Worm (Caenorhabditis elegans): ENCODE results near the gene M151.10.

The M151.10 gene

DNA sequence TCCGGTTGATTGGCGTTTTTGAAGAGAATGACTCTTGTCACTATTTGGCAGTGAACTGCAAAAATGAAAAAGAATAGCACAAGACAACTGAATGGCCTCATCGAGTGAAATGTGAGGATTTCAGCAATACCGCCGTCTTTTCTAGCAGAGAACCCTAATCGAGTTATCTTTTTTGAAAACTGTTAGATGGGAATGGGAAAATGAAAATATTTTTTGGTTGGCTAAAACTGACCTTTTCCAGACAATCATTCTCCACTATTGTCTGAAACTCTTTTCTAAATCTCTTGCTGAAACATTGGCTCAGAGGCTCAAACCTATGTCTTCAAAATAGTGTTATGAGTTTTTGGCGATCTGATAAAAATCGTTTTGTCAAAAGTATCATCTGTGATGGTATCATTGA is at the start of gene M151.10:
M151.10 (minus strand) TSS at position 101 of the 400 bp plus-strand sequence.
- TF ChIP-seq ceh-36 (tag; optimal IDR thresholded peaks at IDR 0.05): no peak
- no peak for TF ChIP-seq B0310.2 (tag; optimal IDR thresholded peaks at IDR 0.05)
- TF ChIP-seq ama-1 (optimal IDR thresholded peaks at IDR 0.05): no peak
- TF ChIP-seq ceh-13 (GFP tag; optimal IDR thresholded peaks at IDR 0.05): no peak
- no peak for TF ChIP-seq hnd-1 (tag; optimal IDR thresholded peaks at IDR 0.05)
- no peak for TF ChIP-seq tra-4 (tag; optimal IDR thresholded peaks at IDR 0.05)
- no peak for TF ChIP-seq pes-1 (GFP tag; IDR thresholded peaks at IDR 0.05)
- TF ChIP-seq sea-1 (GFP tag; conservative IDR thresholded peaks at IDR 0.05): no peak
- TF ChIP-seq flt-1 (GFP tag; IDR thresholded peaks at IDR 0.05): no peak

DNA sequence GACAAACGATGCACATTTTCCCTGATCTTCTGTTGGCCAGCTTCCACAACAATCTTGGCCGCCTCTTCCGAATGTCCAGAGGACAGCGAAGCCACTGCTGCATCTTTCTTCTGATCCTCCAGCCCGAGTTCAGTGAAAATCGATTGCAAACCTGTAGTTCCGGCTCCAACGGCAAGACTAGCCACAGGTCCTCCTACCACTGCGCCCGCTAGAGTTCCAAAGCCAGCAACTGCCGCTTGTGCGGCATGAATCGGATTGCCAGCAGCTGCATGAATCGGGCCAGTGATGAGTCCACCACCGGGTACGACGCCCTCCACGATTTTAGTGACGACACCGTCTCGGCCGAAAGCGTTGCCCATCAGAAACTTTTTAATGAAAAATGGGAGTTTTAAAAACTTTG is 48.2 kb upstream of the M151.10 start, which contains the start of gene ifas-1:
ifas-1 (minus strand) TSS at position 387 of the 400 bp plus-strand sequence.
- no peak for TF ChIP-seq sea-1 (GFP tag; conservative IDR thresholded peaks at IDR 0.05)
- TF ChIP-seq F13C5.2 (tag; optimal IDR thresholded peaks at IDR 0.05): no peak

DNA sequence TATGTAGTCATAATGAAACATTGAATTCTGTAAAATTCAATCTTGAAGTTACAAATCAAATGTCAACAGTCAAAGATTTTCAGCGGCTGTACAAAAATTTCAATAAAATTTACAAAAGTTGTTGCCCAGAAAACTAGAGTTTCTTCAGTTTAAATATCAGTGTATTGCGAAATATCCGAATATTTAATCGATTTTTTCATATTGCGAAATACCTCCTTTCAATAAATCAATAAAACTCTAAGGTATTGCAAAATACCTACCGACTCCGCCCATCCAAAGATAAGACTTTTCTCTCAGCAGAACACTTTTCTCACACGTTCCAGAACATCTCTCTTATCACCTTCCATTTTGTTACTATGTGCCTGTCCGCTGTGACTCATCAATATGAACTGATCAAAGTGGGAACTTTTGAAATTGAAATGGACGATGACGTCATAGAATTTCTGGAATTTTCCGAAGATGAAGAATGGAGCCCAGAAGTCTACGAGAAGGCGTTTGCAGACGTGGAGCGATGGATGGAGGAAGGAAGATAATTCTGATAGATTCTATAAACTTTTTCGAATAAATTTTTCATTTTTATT is 44.5 kb upstream of the M151.10 start:
- TF ChIP-seq B0310.2 (tag; optimal IDR thresholded peaks at IDR 0.05) (no peak), flt-1 (GFP tag; IDR thresholded peaks at IDR 0.05) (no peak), hmg-4 (GFP tag; optimal IDR thresholded peaks at IDR 0.05) (no peak)

DNA sequence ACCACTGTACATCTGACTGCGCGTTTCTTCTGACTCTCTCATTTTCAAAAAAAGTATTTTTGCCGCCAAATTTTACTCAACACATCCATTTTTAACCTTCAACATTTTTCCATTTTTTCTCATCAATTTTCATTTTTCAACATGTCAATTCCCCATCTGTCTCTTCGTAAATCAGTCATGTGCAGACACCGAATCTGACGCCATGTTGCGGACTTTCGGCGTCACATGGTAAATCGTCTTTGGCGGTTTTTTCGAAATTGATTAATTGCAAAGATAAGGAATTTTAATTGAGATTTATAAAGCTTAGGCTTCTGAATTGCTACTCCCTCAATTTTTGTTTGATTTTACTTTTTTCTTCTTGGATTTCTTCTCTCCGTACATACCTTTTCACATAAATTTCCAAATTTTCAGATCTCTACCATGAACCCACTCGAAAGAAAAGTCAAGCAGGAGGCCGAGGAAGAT is 42.7 kb upstream of the M151.10 start, which contains the start of gene F19B10.1:
F19B10.1 (plus strand) TSS at position 415 of the 465 bp plus-strand sequence.
- TF ChIP-seq ceh-36 (tag; optimal IDR thresholded peaks at IDR 0.05) (no peak), pes-1 (GFP tag; IDR thresholded peaks at IDR 0.05) (no peak), tbx-37 (GFP tag; conservative IDR thresholded peaks at IDR 0.05) (no peak), hmbx-1 (tag; optimal IDR thresholded peaks at IDR 0.05) (no peak), sea-1 (GFP tag; conservative IDR thresholded peaks at IDR 0.05) (no peak), tbx-11 (GFP tag; IDR thresholded peaks at IDR 0.05) (no peak), hmg-4 (GFP tag; optimal IDR thresholded peaks at IDR 0.05) (no peak)

DNA sequence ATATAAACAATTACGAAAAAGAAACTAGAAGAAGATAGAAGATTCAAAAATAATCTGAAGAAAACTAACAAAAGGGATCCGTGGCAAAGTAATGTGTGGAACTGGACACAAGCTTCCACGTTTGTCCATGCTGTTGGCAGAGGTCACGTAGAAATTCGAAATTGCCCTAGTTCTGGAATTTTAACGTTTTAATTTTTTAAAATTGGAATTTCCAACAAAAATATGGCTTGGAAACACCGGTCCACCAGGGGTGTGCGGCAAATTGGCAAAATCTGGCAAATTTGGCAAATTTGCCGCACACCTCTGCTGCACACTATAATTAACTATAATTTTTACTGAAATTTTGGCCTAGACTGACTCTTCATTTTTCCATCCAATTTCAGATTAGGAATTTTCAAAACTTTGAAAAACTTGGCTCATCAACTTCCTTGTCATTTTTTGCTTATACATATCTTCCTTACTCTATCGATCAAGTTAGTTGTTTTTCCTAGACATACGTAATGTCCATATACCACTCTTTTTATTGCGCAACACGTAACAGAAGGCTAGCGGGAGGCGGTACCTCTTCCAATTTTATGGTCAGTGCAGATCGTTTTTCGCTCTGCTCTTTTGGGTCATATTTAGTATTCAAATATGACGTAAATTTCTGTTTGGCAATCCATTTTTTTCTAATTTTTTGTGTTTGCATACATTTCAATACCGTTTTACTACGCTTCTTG is 41.4 kb upstream of the M151.10 start, which contains the start of gene F19B10.10:
F19B10.10 (minus strand) TSS at position 51 of the 719 bp plus-strand sequence.
- no peak for TF ChIP-seq tbx-37 (GFP tag; conservative IDR thresholded peaks at IDR 0.05)

DNA sequence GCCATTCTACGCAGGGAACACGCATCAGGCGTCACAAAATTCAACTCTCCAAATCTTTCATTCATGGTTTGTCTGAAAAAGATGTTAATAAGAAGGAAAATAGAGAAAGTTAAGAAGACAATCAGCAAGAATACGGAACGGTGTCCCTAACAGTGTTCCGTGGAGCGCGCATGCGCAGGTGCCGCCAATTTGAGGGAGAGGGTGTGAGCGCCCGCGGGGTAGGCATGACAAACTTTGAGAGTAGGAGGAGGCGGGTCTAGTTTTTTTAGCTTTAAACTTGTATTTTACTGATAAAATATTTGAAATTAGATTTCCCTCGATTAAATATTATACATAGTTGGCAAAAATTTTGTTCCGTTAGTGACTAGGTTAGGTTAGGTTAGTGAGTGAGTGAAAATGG is 40.3 kb upstream of the M151.10 start:
- TF ChIP-seq hmg-4 (GFP tag; optimal IDR thresholded peaks at IDR 0.05): no peak
- TF ChIP-seq sea-1 (GFP tag; conservative IDR thresholded peaks at IDR 0.05): no peak
- no peak for TF ChIP-seq ets-7 (tag; optimal IDR thresholded peaks at IDR 0.05)
- TF ChIP-seq flt-1 (GFP tag; IDR thresholded peaks at IDR 0.05): no peak
- no peak for TF ChIP-seq scrt-1 (GFP tag; IDR thresholded peaks at IDR 0.05)
- TF ChIP-seq tra-4 (tag; optimal IDR thresholded peaks at IDR 0.05): no peak
- no peak for TF ChIP-seq hmbx-1 (tag; optimal IDR thresholded peaks at IDR 0.05)
- TF ChIP-seq F13C5.2 (tag; optimal IDR thresholded peaks at IDR 0.05): no peak
- no peak for TF ChIP-seq tbx-37 (GFP tag; conservative IDR thresholded peaks at IDR 0.05)
- no peak for TF ChIP-seq ceh-36 (tag; optimal IDR thresholded peaks at IDR 0.05)

DNA sequence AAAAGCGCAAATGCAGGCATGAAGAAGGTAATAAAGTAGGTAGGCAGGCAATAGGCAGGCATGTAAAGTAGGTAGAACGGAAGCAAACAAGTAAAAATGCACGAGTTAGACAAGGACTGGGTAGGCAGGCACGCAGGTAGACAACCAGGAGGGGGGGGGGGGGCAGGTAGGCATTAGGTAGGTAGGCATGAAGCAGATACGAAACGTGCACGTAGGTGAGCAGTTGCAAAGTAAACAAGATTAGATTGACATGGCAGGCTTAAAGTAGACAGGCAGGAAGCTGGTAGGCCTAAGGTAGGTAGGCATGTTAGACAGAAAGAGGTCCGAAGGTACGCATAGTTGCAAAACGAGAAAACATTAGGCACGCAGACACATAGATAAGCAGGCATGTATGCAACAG is 38.9 kb upstream of the M151.10 start:
- TF ChIP-seq tra-4 (tag; optimal IDR thresholded peaks at IDR 0.05): no peak
- no peak for TF ChIP-seq B0310.2 (tag; optimal IDR thresholded peaks at IDR 0.05)
- TF ChIP-seq ama-1 (optimal IDR thresholded peaks at IDR 0.05): no peak
- no peak for TF ChIP-seq hmg-4 (GFP tag; optimal IDR thresholded peaks at IDR 0.05)
- TF ChIP-seq ets-7 (tag; optimal IDR thresholded peaks at IDR 0.05): no peak
- TF ChIP-seq F13C5.2 (tag; optimal IDR thresholded peaks at IDR 0.05): no peak
- no peak for TF ChIP-seq pes-1 (GFP tag; IDR thresholded peaks at IDR 0.05)
- TF ChIP-seq tbx-37 (GFP tag; conservative IDR thresholded peaks at IDR 0.05): no peak
- TF ChIP-seq hnd-1 (tag; optimal IDR thresholded peaks at IDR 0.05): no peak
- no peak for TF ChIP-seq aly-1 (tag; optimal IDR thresholded peaks at IDR 0.05)
- TF ChIP-seq flt-1 (GFP tag; IDR thresholded peaks at IDR 0.05): no peak
- no peak for TF ChIP-seq hmbx-1 (tag; optimal IDR thresholded peaks at IDR 0.05)
- TF ChIP-seq ceh-13 (GFP tag; optimal IDR thresholded peaks at IDR 0.05): no peak
- TF ChIP-seq ceh-36 (tag; optimal IDR thresholded peaks at IDR 0.05): no peak
- TF ChIP-seq scrt-1 (GFP tag; IDR thresholded peaks at IDR 0.05): no peak
- TF ChIP-seq sea-1 (GFP tag; conservative IDR thresholded peaks at IDR 0.05): no peak
- no peak for TF ChIP-seq tbx-11 (GFP tag; IDR thresholded peaks at IDR 0.05)

DNA sequence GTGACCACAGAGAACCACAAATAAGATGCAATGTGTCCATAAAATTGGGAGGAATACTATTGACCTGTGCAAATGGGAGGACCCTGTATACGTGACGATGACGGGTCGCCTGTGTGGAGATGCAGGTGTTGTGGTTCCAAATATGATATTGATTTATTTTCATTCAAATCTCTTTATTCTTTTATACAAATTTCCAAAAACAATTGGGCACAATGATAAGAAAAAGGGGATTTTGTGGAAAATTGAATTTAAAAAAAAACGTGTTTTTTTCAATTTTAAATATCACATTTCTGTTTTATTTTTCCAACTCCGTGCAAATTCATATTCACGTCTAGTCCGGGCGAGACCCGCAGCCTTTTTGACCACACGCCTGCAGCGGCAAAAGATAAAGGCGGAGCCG is 35.1 kb upstream of the M151.10 start, which contains the start of gene F19B10.2:
F19B10.2 (plus strand) TSS at position 301 of the 400 bp plus-strand sequence.
- TF ChIP-seq tbx-11 (GFP tag; IDR thresholded peaks at IDR 0.05) (no peak), F13C5.2 (tag; optimal IDR thresholded peaks at IDR 0.05) (no peak), B0310.2 (tag; optimal IDR thresholded peaks at IDR 0.05) (no peak), ceh-36 (tag; optimal IDR thresholded peaks at IDR 0.05) (no peak), tra-4 (tag; optimal IDR thresholded peaks at IDR 0.05) (no peak), scrt-1 (GFP tag; IDR thresholded peaks at IDR 0.05) (no peak)
